Fruit fly (Drosophila melanogaster): ENCODE measurements around the gene mia.

dm6 chr3R:5517876-5518211, 33.1 kb downstream of the mia start:
- TF ChIP-seq Crg-1 (GFP tag; optimal IDR thresholded peaks at IDR 0.05) (no peak), CG7045 (GFP tag; optimal IDR thresholded peaks at IDR 0.05) (no peak), cic (GFP tag; optimal IDR thresholded peaks at IDR 0.05) (no peak), CG33017 (tag; optimal IDR thresholded peaks at IDR 0.05) (no peak), toe (GFP tag; optimal IDR thresholded peaks at IDR 0.05) (no peak), Clk (GFP tag; optimal IDR thresholded peaks at IDR 0.05) (no peak), Mnt (GFP tag; optimal IDR thresholded peaks at IDR 0.05) (no peak), tj (GFP tag; optimal IDR thresholded peaks at IDR 0.05) (no peak), cnc (optimal IDR thresholded peaks at IDR 0.05) (no peak), CG14711 (tag; optimal IDR thresholded peaks at IDR 0.05) (no peak), CG11617 (GFP tag; optimal IDR thresholded peaks at IDR 0.05) (no peak), Hr96 (GFP tag; optimal IDR thresholded peaks at IDR 0.05) (no peak)

Measured in whole organism, adult.